Worm (Caenorhabditis elegans) whole organism, young adult: ENCODE measurements around the gene rbm-7.

Source experiments
- B0019.2 ChIP-seq: fragments of 200-800 bp; sonication (Bioruptor generic); conservative IDR thresholded peaks from 2 replicates; pipeline ENCODE4 v1.3.6; 2022; ENCODE audit warnings: missing genetic modification reagents, missing genetic modification characterization, missing compliant biosample characterization
- B0336.3 ChIP-seq: fragments of 200-800 bp; sonication (Bioruptor generic); IDR thresholded peaks from 2 replicates; pipeline ENCODE4 v1.3.6; 2022; ENCODE audit warnings: missing genetic modification characterization, missing compliant biosample characterization
- C17E4.6 ChIP-seq: fragments of 200-800 bp; sonication (Bioruptor generic); IDR thresholded peaks from 2 replicates; pipeline ENCODE4 v1.3.6; 2022; ENCODE audit warnings: missing genetic modification reagents, missing genetic modification characterization, missing compliant biosample characterization
- D2030.7 ChIP-seq: fragments of 200-800 bp; sonication (Bioruptor generic); IDR thresholded peaks from 2 replicates; pipeline ENCODE4 v1.3.6; 2022; ENCODE audit warnings: missing genetic modification reagents, missing genetic modification characterization, missing compliant biosample characterization
- F10E7.11 ChIP-seq: sonication (generic microtip); optimal IDR thresholded peaks from 2 replicates; lab custom pipeline; 2017; ENCODE audit warnings: mild to moderate bottlenecking, missing genetic modification characterization, moderate library complexity, missing compliant biosample characterization
- F23B12.7 ChIP-seq: sonication (generic microtip); optimal IDR thresholded peaks from 2 replicates; lab custom pipeline; 2017; ENCODE audit warnings: missing genetic modification characterization, mild to moderate bottlenecking, missing compliant biosample characterization, antibody characterized with exemption, moderate library complexity; ENCODE audit not compliant: insufficient read depth
- F39B2.1 ChIP-seq: fragments of 200-800 bp; sonication (Bioruptor generic); IDR thresholded peaks from 2 replicates; pipeline ENCODE4 v1.3.6; 2022; ENCODE audit warnings: missing genetic modification reagents, missing genetic modification characterization, missing compliant biosample characterization
- F52B5.7 ChIP-seq: sonication (generic microtip); optimal IDR thresholded peaks from 2 replicates; lab custom pipeline; 2016; ENCODE audit warnings: mild to moderate bottlenecking, missing genetic modification characterization, missing compliant biosample characterization
- K11D2.4 ChIP-seq: fragments of 200-800 bp; sonication (Bioruptor generic); IDR thresholded peaks from 2 replicates; pipeline ENCODE4 v1.3.6; 2022; ENCODE audit warnings: missing genetic modification reagents, missing genetic modification characterization, missing compliant biosample characterization
- Y53F4B.3 ChIP-seq: fragments of 200-800 bp; sonication (Bioruptor generic); IDR thresholded peaks from 2 replicates; pipeline ENCODE4 v1.3.6; 2022; ENCODE audit warnings: missing genetic modification reagents, missing genetic modification characterization, missing compliant biosample characterization
- Y95B8A.8 ChIP-seq: fragments of 200-800 bp; sonication (Bioruptor generic); IDR thresholded peaks from 2 replicates; pipeline ENCODE4 v1.3.6; 2022; ENCODE audit warnings: missing genetic modification reagents, missing genetic modification characterization, missing compliant biosample characterization
- akir-1 ChIP-seq: fragments of 200-800 bp; sonication (Bioruptor generic); optimal IDR thresholded peaks from 2 replicates; lab custom pipeline; 2018; ENCODE audit warnings: mild to moderate bottlenecking, missing genetic modification characterization, moderate library complexity, missing compliant biosample characterization
- ama-1 ChIP-seq, 3 experiments: fragments of 150-350 bp in 1 of 3; sonication (generic microtip) in 2 of 3; optimal IDR thresholded peaks; 2 replicates each; lab custom pipeline; 2014 to 2018; ENCODE audit warnings: missing biosample characterization in 2 of 3, missing genetic modification characterization in 2 of 3, missing genetic modification reagents in 2 of 3
- aptf-2 ChIP-seq: fragments of 200-800 bp; sonication (Bioruptor generic); conservative IDR thresholded peaks from 2 replicates; pipeline ENCODE4 v1.3.6; 2022; ENCODE audit warnings: missing genetic modification reagents, missing genetic modification characterization, missing compliant biosample characterization
- aptf-3 ChIP-seq: fragments of 200-800 bp; sonication (Bioruptor generic); IDR thresholded peaks from 2 replicates; pipeline ENCODE4 v1.3.6; 2022; ENCODE audit warnings: missing genetic modification characterization, missing compliant biosample characterization
- athp-1 ChIP-seq: sonication (generic microtip); optimal IDR thresholded peaks from 2 replicates; lab custom pipeline; 2017; ENCODE audit warnings: mild to moderate bottlenecking, missing genetic modification characterization, missing compliant biosample characterization
- attf-3 ChIP-seq: fragments of 200-800 bp; sonication (Bioruptor generic); conservative IDR thresholded peaks from 2 replicates; pipeline ENCODE4 v1.3.6; 2022; ENCODE audit warnings: missing genetic modification reagents, missing genetic modification characterization, missing compliant biosample characterization
- attf-5 ChIP-seq: fragments of 200-800 bp; sonication (Bioruptor generic); optimal IDR thresholded peaks from 2 replicates; lab custom pipeline; 2018; ENCODE audit warnings: mild to moderate bottlenecking, missing genetic modification characterization, missing compliant biosample characterization
- attf-6 ChIP-seq: fragments of 200-800 bp; sonication (Bioruptor generic); IDR thresholded peaks from 2 replicates; pipeline ENCODE4 v1.3.6; 2022; ENCODE audit warnings: missing genetic modification reagents, missing genetic modification characterization, missing compliant biosample characterization
- cebp-2 ChIP-seq: fragments of 200-800 bp; sonication (Bioruptor generic); IDR thresholded peaks from 2 replicates; pipeline ENCODE4 v1.3.6; 2022; ENCODE audit warnings: missing genetic modification characterization, missing compliant biosample characterization
- dox-1 ChIP-seq: fragments of 200-800 bp; sonication (Bioruptor generic); IDR thresholded peaks from 2 replicates; pipeline ENCODE4 v1.3.6; 2022; ENCODE audit warnings: missing genetic modification reagents, missing genetic modification characterization, missing compliant biosample characterization
- dpl-1 ChIP-seq: fragments of 150-350 bp; optimal IDR thresholded peaks from 2 replicates; lab custom pipeline; 2014; ENCODE audit warnings: missing biosample characterization, missing genetic modification reagents, missing genetic modification characterization
- efl-1 ChIP-seq: fragments of 150-350 bp; optimal IDR thresholded peaks from 2 replicates; lab custom pipeline; 2014; ENCODE audit warnings: missing biosample characterization, missing genetic modification reagents, missing genetic modification characterization
- egl-18 ChIP-seq: fragments of 200-800 bp; sonication (Bioruptor generic); IDR thresholded peaks from 2 replicates; pipeline ENCODE4 v1.3.6; 2022; ENCODE audit warnings: missing genetic modification reagents, missing genetic modification characterization, missing compliant biosample characterization
- egl-44 ChIP-seq: fragments of 200-800 bp; sonication (Bioruptor generic); IDR thresholded peaks from 2 replicates; pipeline ENCODE4 v1.3.6; 2022; ENCODE audit warnings: missing genetic modification reagents, missing genetic modification characterization, missing compliant biosample characterization
- ets-4 ChIP-seq: fragments of 200-800 bp; sonication (Bioruptor generic); optimal IDR thresholded peaks from 2 replicates; lab custom pipeline; 2018; ENCODE audit warnings: mild to moderate bottlenecking, missing genetic modification characterization, missing compliant biosample characterization
- fkh-3 ChIP-seq: sonication (generic microtip); optimal IDR thresholded peaks from 2 replicates; lab custom pipeline; 2016; ENCODE audit warnings: mild to moderate bottlenecking, missing genetic modification characterization, missing compliant biosample characterization
- gei-17 ChIP-seq: fragments of 200-800 bp; sonication (Bioruptor generic); optimal IDR thresholded peaks from 2 replicates; lab custom pipeline; 2018; ENCODE audit warnings: mild to moderate bottlenecking, missing genetic modification characterization, missing compliant biosample characterization
- him-1 ChIP-seq: sonication (generic microtip); optimal IDR thresholded peaks from 2 replicates; lab custom pipeline; 2016; ENCODE audit warnings: missing genotype, missing genetic modification reagents, missing genetic modification characterization, missing compliant biosample characterization
- hrde-1 ChIP-seq: sonication (generic microtip); optimal IDR thresholded peaks from 2 replicates; lab custom pipeline; 2016; ENCODE audit warnings: missing genetic modification characterization, mild to moderate bottlenecking, missing compliant biosample characterization, moderate library complexity, missing genotype, missing genetic modification reagents, borderline replicate concordance
- let-526 ChIP-seq: fragments of 200-800 bp; sonication (Bioruptor generic); IDR thresholded peaks from 2 replicates; pipeline ENCODE4 v1.3.6; 2022; ENCODE audit warnings: missing genetic modification reagents, missing genetic modification characterization, missing compliant biosample characterization
- lir-1 ChIP-seq: fragments of 200-800 bp; sonication (Bioruptor generic); conservative IDR thresholded peaks from 2 replicates; pipeline ENCODE4 v1.3.6; 2022; ENCODE audit warnings: missing genetic modification reagents, missing genetic modification characterization, missing compliant biosample characterization
- madf-10 ChIP-seq: sonication (generic microtip); optimal IDR thresholded peaks from 2 replicates; lab custom pipeline; 2016; ENCODE audit warnings: mild to moderate bottlenecking, missing genetic modification characterization, missing compliant biosample characterization
- mel-28 ChIP-seq: sonication (generic microtip); optimal IDR thresholded peaks from 2 replicates; lab custom pipeline; 2016; ENCODE audit warnings: borderline replicate concordance, mild to moderate bottlenecking, missing genetic modification characterization, missing compliant biosample characterization
- mes-4 ChIP-seq: sonication (generic microtip); optimal IDR thresholded peaks from 2 replicates; lab custom pipeline; 2016; ENCODE audit warnings: missing genotype, missing genetic modification characterization, missing compliant biosample characterization
- nhr-27 ChIP-seq: fragments of 200-800 bp; sonication (Bioruptor generic); optimal IDR thresholded peaks from 2 replicates; lab custom pipeline; 2018; ENCODE audit warnings: mild to moderate bottlenecking, missing genetic modification characterization, moderate library complexity, missing compliant biosample characterization
- sea-2 ChIP-seq: fragments of 200-800 bp; sonication (Bioruptor generic); IDR thresholded peaks from 2 replicates; pipeline ENCODE4 v1.3.6; 2022; ENCODE audit warnings: missing genetic modification characterization, missing compliant biosample characterization
- snpc-1.3 ChIP-seq: sonication (generic microtip); optimal IDR thresholded peaks from 2 replicates; lab custom pipeline; 2017; ENCODE audit warnings: missing genetic modification characterization, mild to moderate bottlenecking, missing compliant biosample characterization, antibody characterized with exemption, moderate library complexity, missing genotype, missing genetic modification reagents; ENCODE audit not compliant: insufficient read depth
- snpc-3.4 ChIP-seq: sonication (generic microtip); optimal IDR thresholded peaks from 2 replicates; lab custom pipeline; 2017; ENCODE audit warnings: missing genetic modification characterization, mild to moderate bottlenecking, missing compliant biosample characterization, antibody characterized with exemption, moderate library complexity, missing genotype, missing genetic modification reagents
- tlf-1 ChIP-seq: fragments of 200-800 bp; sonication (Bioruptor generic); optimal IDR thresholded peaks from 2 replicates; lab custom pipeline; 2018; ENCODE audit warnings: mild to moderate bottlenecking, missing genetic modification characterization, missing compliant biosample characterization
- unc-130 ChIP-seq: sonication (generic microtip); optimal IDR thresholded peaks from 2 replicates; lab custom pipeline; 2016; ENCODE audit warnings: missing genetic modification reagents, missing genetic modification characterization, missing compliant biosample characterization
- zfh-2 ChIP-seq: fragments of 200-800 bp; sonication (Bioruptor generic); conservative IDR thresholded peaks from 2 replicates; pipeline ENCODE4 v1.3.6; 2022; ENCODE audit warnings: missing genetic modification reagents, missing genetic modification characterization, missing compliant biosample characterization
- zim-3 ChIP-seq: sonication (generic microtip); optimal IDR thresholded peaks from 2 replicates; lab custom pipeline; 2017; ENCODE audit warnings: mild to moderate bottlenecking, missing genetic modification characterization, moderate library complexity, missing compliant biosample characterization
- ztf-18 ChIP-seq: sonication (generic microtip); optimal IDR thresholded peaks from 2 replicates; lab custom pipeline; 2016; ENCODE audit warnings: missing genotype, mild to moderate bottlenecking, missing genetic modification characterization, missing compliant biosample characterization
- ztf-25 ChIP-seq: fragments of 200-800 bp; sonication (Bioruptor generic); IDR thresholded peaks from 2 replicates; pipeline ENCODE4 v1.3.6; 2022; ENCODE audit warnings: missing genetic modification reagents, missing genetic modification characterization, missing compliant biosample characterization
- ztf-3 ChIP-seq: fragments of 200-800 bp; sonication (Bioruptor generic); optimal IDR thresholded peaks from 2 replicates; lab custom pipeline; 2018; ENCODE audit warnings: mild to moderate bottlenecking, missing genetic modification characterization, missing compliant biosample characterization
- ztf-6 ChIP-seq: fragments of 200-800 bp; sonication (Bioruptor generic); IDR thresholded peaks from 2 replicates; pipeline ENCODE4 v1.3.6; 2022; ENCODE audit warnings: missing genetic modification reagents, missing genetic modification characterization, missing compliant biosample characterization

Gene rbm-7

ce11 chrIII:12904987-12905541, 26.6 kb downstream of the rbm-7 start, which contains the start of gene cox-5A (continued):
- peak; percentile 98 for TF ChIP-seq F23B12.7 (tag; lab: Kevin White, UChicago)
- peak; percentile 87 for TF ChIP-seq unc-130 (GFP tag; lab: Kevin White, UChicago)
- TF ChIP-seq dox-1, result peak; percentile 99
- peak; percentile 90 for TF ChIP-seq zfh-2
- peak; percentile 99 for TF ChIP-seq attf-5 (GFP tag; lab: Kevin White, UChicago)
- peak; percentile 92 for TF ChIP-seq gei-17
- TF ChIP-seq K11D2.4 (GFP tag; lab: Robert Waterston, UW), result peak; percentile 98
- peak; percentile 89 for TF ChIP-seq ztf-6 (GFP tag; lab: Robert Waterston, UW)
- TF ChIP-seq him-1 (tag; lab: Kevin White, UChicago), result peak; percentile 75
- TF ChIP-seq ets-4 (GFP tag; lab: Kevin White, UChicago), result peak; percentile 88
- TF ChIP-seq dpl-1 (GFP tag; lab: Kevin White, UChicago), result peak; percentile 99
- TF ChIP-seq snpc-1.3 (tag; lab: Kevin White, UChicago), result peak; percentile 97
- peak; percentile 96 for TF ChIP-seq let-526 (GFP tag; lab: Robert Waterston, UW)
- peak; percentile 0 for TF ChIP-seq ama-1 (optimal IDR thresholded peaks at IDR 0.05; lab: Kevin White, UChicago)
- TF ChIP-seq ama-1 (GFP tag; optimal IDR thresholded peaks at IDR 0.05; lab: Kevin White, UChicago), result peak in 1 of 2 experiments; percentile 88
- peak; percentile 98 for TF ChIP-seq snpc-3.4 (tag; lab: Kevin White, UChicago)
- TF ChIP-seq cebp-2 (GFP tag; lab: Robert Waterston, UW), result 0 out of 2 replicates have a peak, but pooled peaks have one; percentile 50
- peak; percentile 91 for TF ChIP-seq sea-2 (GFP tag; lab: Robert Waterston, UW)
- peak; percentile 81 for TF ChIP-seq zim-3 (tag; lab: Kevin White, UChicago)
- TF ChIP-seq F10E7.11 (tag; lab: Kevin White, UChicago), result peak; percentile 90
- TF ChIP-seq egl-44 (GFP tag; lab: Robert Waterston, UW), result peak; percentile 77
- peak; percentile 95 for TF ChIP-seq madf-10 (tag; lab: Kevin White, UChicago)
- TF ChIP-seq tlf-1 (GFP tag; lab: Kevin White, UChicago), result peak; percentile 99
- peak; percentile 82; the same call in 1 of the 2 replicates for TF ChIP-seq F39B2.1 (GFP tag; lab: Robert Waterston, UW)
- TF ChIP-seq efl-1 (GFP tag; lab: Kevin White, UChicago), result peak; percentile 94
- peak; percentile 83 for TF ChIP-seq attf-3
- TF ChIP-seq mes-4, result peak; percentile 20
- peak; percentile 47; the same call in 1 of the 2 replicates for TF ChIP-seq Y53F4B.3 (GFP tag; lab: Robert Waterston, UW)
- 0 out of 2 replicates have a peak, but pooled peaks have one; percentile 31 for TF ChIP-seq aptf-2 (GFP tag; lab: Robert Waterston, UW)
- no peak for TF ChIP-seq akir-1 (GFP tag; lab: Kevin White, UChicago)
- TF ChIP-seq fkh-3 (tag; lab: Kevin White, UChicago), result no peak
- TF ChIP-seq nhr-27 (tag; lab: Kevin White, UChicago), result peak; percentile 63
- TF ChIP-seq egl-18 (GFP tag; lab: Robert Waterston, UW), result peak; percentile 92
- peak; percentile 95 for TF ChIP-seq ztf-3
- TF ChIP-seq attf-6, result peak; percentile 80
- peak; percentile 86 for TF ChIP-seq ztf-18 (tag; lab: Kevin White, UChicago)
- peak; percentile 98 for TF ChIP-seq athp-1 (tag; lab: Kevin White, UChicago)
- peak; percentile 72; the same call in 1 of the 2 replicates for TF ChIP-seq ztf-25 (GFP tag; lab: Robert Waterston, UW)
- TF ChIP-seq B0019.2 (GFP tag; lab: Robert Waterston, UW), result peak; percentile 87
- peak; percentile 69 for TF ChIP-seq hrde-1 (tag; lab: Kevin White, UChicago)
- peak; percentile 88 for TF ChIP-seq F52B5.7 (tag; lab: Kevin White, UChicago)
- TF ChIP-seq aptf-3 (GFP tag; lab: Robert Waterston, UW), result no peak
- peak; percentile 96 for TF ChIP-seq C17E4.6 (GFP tag; lab: Robert Waterston, UW)
- TF ChIP-seq D2030.7 (GFP tag; lab: Robert Waterston, UW), result peak; percentile 94
- peak; percentile 96 for TF ChIP-seq lir-1 (GFP tag; lab: Robert Waterston, UW)
- peak; percentile 98 for TF ChIP-seq Y95B8A.8 (GFP tag; lab: Robert Waterston, UW)
- peak; percentile 99 for TF ChIP-seq B0336.3 (GFP tag; lab: Robert Waterston, UW)
- TF ChIP-seq mel-28 (tag; lab: Kevin White, UChicago), result peak; percentile 90
